Worm (Caenorhabditis elegans): ENCODE results near the gene usp-46.

usp-46 gene

DNA sequence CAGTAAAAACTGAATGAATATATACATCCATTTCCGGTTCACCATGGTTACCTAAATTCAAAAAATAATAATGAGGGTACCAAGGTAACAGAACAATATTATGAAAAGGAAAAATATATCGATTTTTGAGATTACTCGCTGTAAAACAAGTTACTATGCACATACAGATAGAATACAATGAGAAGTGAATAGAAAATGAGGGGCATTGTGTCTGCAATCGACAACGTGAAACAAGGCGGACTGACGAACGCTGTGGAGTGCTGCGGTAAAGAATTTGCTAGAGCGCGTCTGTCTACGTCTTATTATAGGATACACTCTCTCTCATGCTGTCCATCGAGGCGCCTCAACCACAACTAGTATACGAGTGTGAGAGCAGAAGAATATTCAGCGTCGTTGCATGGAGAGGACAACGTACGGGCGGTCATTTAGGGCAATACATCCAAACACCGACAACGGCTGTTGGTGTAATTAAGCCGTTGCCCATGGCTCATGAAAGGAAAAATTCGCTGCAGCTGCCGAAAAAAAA is 40.7 kb downstream of the usp-46 start, which contains the start of gene cnx-1 (continued):
- TF ChIP-seq skn-1 (tag; optimal IDR thresholded peaks at IDR 0.05) (no peak), jun-1 (tag; optimal IDR thresholded peaks at IDR 0.05) (no peak), ceh-28 (tag; optimal IDR thresholded peaks at IDR 0.05) (no peak), fkh-10 (GFP tag; optimal IDR thresholded peaks at IDR 0.05) (no peak), fos-1 (tag; optimal IDR thresholded peaks at IDR 0.05) (no peak), fkh-2 (tag; optimal IDR thresholded peaks at IDR 0.05) (no peak), unc-39 (tag; optimal IDR thresholded peaks at IDR 0.05) (no peak), sea-2 (GFP tag; optimal IDR thresholded peaks at IDR 0.05) (peak; percentile 8), eor-1 (tag; optimal IDR thresholded peaks at IDR 0.05) (no peak), elt-2 (tag; optimal IDR thresholded peaks at IDR 0.05) (no peak), nhr-25 (tag; optimal IDR thresholded peaks at IDR 0.05) (peak; percentile 10), aly-2 (tag; optimal IDR thresholded peaks at IDR 0.05) (no peak), ceh-82 (tag; optimal IDR thresholded peaks at IDR 0.05) (no peak)

DNA sequence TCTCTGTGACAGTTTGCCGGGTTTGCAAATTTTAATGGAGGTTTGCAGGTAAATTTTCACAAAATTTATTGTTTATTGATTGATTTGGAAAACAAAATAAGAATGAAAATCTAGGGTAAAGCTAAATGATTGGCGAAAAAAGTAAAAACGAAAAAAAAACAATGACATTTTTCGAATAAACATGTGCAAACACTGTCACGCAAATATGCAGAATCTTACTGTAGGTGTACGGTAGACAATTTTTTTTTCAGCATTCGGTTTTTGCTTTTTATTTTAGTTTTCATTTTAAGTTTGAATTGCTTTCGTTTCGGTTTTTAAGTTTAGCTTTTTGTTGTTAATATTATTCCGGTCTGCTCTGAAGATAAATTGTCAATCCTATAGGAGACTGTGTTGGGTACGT is 41.5 kb downstream of the usp-46 start:
- TF ChIP-seq ceh-28 (tag; optimal IDR thresholded peaks at IDR 0.05) = peak; percentile 5
- no peak for TF ChIP-seq elt-1 (tag; optimal IDR thresholded peaks at IDR 0.05)

DNA sequence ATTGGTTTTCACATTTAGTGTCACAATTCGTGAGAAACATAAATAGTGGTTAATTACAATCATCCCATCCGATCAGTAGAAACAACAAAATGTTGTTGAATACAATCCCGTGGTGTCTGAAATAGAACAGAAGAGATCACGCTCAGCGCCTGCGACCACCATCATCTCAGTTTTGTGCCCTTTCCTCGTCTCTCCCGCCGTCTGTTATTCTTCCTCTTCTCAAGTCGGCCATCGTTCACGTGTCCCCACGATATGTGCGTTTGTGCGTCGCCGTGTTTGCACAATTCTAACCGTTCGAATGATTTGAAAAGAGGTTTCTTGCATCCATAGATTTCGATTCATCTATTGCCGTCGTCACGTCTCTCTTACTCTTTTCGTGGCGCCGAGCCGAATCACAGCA is 42.3 kb downstream of the usp-46 start, which contains the start of gene panl-3:
Gene panl-3, plus strand, starts transcription at position 294 of the 400 bp plus-strand sequence.
- peak; percentile 60 for TF ChIP-seq ama-1 (optimal IDR thresholded peaks at IDR 0.05)
- peak; percentile 14 for TF ChIP-seq nhr-43 (tag; optimal IDR thresholded peaks at IDR 0.05; ENCODE audit: poor library complexity, severe bottlenecking)
- TF ChIP-seq mml-1 (tag; optimal IDR thresholded peaks at IDR 0.05) = peak; percentile 47
- peak; percentile 74 for TF ChIP-seq nfya-1 (tag; optimal IDR thresholded peaks at IDR 0.05; ENCODE audit: insufficient read depth)
- peak; percentile 68 for TF ChIP-seq nhr-23 (tag; optimal IDR thresholded peaks at IDR 0.05)
- TF ChIP-seq nhr-76 (tag; optimal IDR thresholded peaks at IDR 0.05) = no peak
- no peak for TF ChIP-seq R02D3.7 (tag; optimal IDR thresholded peaks at IDR 0.05)
- peak; percentile 56 for TF ChIP-seq lin-15B (tag; optimal IDR thresholded peaks at IDR 0.05)
- TF ChIP-seq ztf-4 (tag; optimal IDR thresholded peaks at IDR 0.05) = no peak
- no peak for TF ChIP-seq unc-39 (tag; optimal IDR thresholded peaks at IDR 0.05)
- peak; percentile 75 for TF ChIP-seq lin-39 (tag; optimal IDR thresholded peaks at IDR 0.05)
- peak; percentile 36 for TF ChIP-seq mdl-1 (tag; optimal IDR thresholded peaks at IDR 0.05)
- no peak for TF ChIP-seq egl-27 (tag; optimal IDR thresholded peaks at IDR 0.05)
- TF ChIP-seq unc-62 (GFP tag; optimal IDR thresholded peaks at IDR 0.05) = no peak
- TF ChIP-seq lsy-12 (tag; optimal IDR thresholded peaks at IDR 0.05) = peak; percentile 54
- TF ChIP-seq hmg-11 (tag; optimal IDR thresholded peaks at IDR 0.05) = peak; percentile 54
- no peak for TF ChIP-seq eor-1 (tag; optimal IDR thresholded peaks at IDR 0.05)
- TF ChIP-seq ceh-28 (tag; optimal IDR thresholded peaks at IDR 0.05) = no peak
- TF ChIP-seq elt-1 (tag; optimal IDR thresholded peaks at IDR 0.05) = peak; percentile 27
- no peak for TF ChIP-seq nhr-67 (tag; optimal IDR thresholded peaks at IDR 0.05)
- TF ChIP-seq egl-5 (tag; optimal IDR thresholded peaks at IDR 0.05) = peak; percentile 78
- no peak for TF ChIP-seq sea-2 (GFP tag; optimal IDR thresholded peaks at IDR 0.05)
- TF ChIP-seq pha-4 (tag; optimal IDR thresholded peaks at IDR 0.05) = peak; percentile 48
- TF ChIP-seq ztf-11 (tag; optimal IDR thresholded peaks at IDR 0.05) = no peak
- peak; percentile 79 for TF ChIP-seq nhr-25 (tag; optimal IDR thresholded peaks at IDR 0.05)
- no peak for TF ChIP-seq pqm-1 (tag; optimal IDR thresholded peaks at IDR 0.05)
- TF ChIP-seq elt-2 (tag; optimal IDR thresholded peaks at IDR 0.05) = peak; percentile 26
- peak; percentile 20 for TF ChIP-seq snpc-4 (tag; optimal IDR thresholded peaks at IDR 0.05)
- TF ChIP-seq zag-1 (tag; optimal IDR thresholded peaks at IDR 0.05) = no peak

DNA sequence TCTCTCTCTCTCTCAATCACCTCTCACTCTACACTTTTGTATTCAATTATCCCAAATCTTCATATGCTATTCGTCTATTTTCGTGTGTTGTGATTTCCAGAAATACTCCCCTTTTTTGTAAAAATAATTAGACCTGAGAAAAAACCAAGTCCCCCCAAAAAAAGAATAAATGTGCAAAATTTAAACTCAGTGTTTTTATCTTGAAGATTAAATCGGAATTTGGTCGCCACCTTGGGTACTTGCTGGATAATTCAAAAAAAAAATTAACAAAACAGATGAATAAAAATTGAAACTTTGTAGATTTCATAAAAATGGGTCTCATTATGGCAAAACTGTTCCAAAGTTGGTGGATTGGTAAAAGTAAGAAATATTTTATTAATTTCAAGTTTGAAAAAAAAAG is 46.5 kb downstream of the usp-46 start, which contains the start of gene arl-5:
Gene arl-5, plus strand, starts transcription at position 301 of the 400 bp plus-strand sequence.
- TF ChIP-seq R02D3.7 (tag; optimal IDR thresholded peaks at IDR 0.05) (no peak), pqm-1 (tag; optimal IDR thresholded peaks at IDR 0.05) (no peak), ceh-28 (tag; optimal IDR thresholded peaks at IDR 0.05) (no peak), skn-1 (tag; optimal IDR thresholded peaks at IDR 0.05) (no peak), unc-39 (tag; optimal IDR thresholded peaks at IDR 0.05) (no peak), hmg-11 (tag; optimal IDR thresholded peaks at IDR 0.05) (no peak), ceh-9 (tag; optimal IDR thresholded peaks at IDR 0.05) (no peak), nhr-28 (tag; optimal IDR thresholded peaks at IDR 0.05) (no peak), nfya-1 (tag; optimal IDR thresholded peaks at IDR 0.05; ENCODE audit: insufficient read depth) (no peak), nhr-77 (tag; optimal IDR thresholded peaks at IDR 0.05) (no peak), ama-1 (optimal IDR thresholded peaks at IDR 0.05) (no peak), mml-1 (tag; optimal IDR thresholded peaks at IDR 0.05) (no peak), elt-2 (tag; optimal IDR thresholded peaks at IDR 0.05) (no peak)

Data from whole organism, L3 larva.